Worm (Caenorhabditis elegans) whole organism, L3 larva: ENCODE results near the gene K06A9.1.

ENCODE experiments used
- R02D3.7 ChIP-seq: fragments of 150-350 bp; optimal IDR thresholded peaks from 2 replicates; lab custom pipeline; 2014; ENCODE audit warnings: missing biosample characterization, missing genetic modification characterization
- ZK546.5 ChIP-seq: sonication (generic microtip); optimal IDR thresholded peaks from 2 replicates; lab custom pipeline; 2017; ENCODE audit warnings: missing biosample characterization, missing genetic modification characterization
- aly-2 ChIP-seq: fragments of 150-350 bp; optimal IDR thresholded peaks from 2 replicates; lab custom pipeline; 2014; ENCODE audit warnings: missing biosample characterization, missing genetic modification characterization
- ama-1 ChIP-seq: fragments of 150-350 bp; optimal IDR thresholded peaks from 2 replicates; lab custom pipeline; 2018
- ceh-16 ChIP-seq: sonication (generic microtip); optimal IDR thresholded peaks from 2 replicates; lab custom pipeline; 2017; ENCODE audit warnings: missing biosample characterization, missing genetic modification characterization
- ceh-28 ChIP-seq: fragments of 150-350 bp; optimal IDR thresholded peaks from 2 replicates; lab custom pipeline; 2014; ENCODE audit warnings: missing biosample characterization, missing genetic modification reagents, missing genetic modification characterization
- ceh-82 ChIP-seq: fragments of 150-350 bp; optimal IDR thresholded peaks from 2 replicates; lab custom pipeline; 2014; ENCODE audit warnings: missing biosample characterization, missing genetic modification characterization
- ceh-9 ChIP-seq: sonication (generic microtip); optimal IDR thresholded peaks from 2 replicates; lab custom pipeline; 2018; ENCODE audit warnings: missing biosample characterization, missing genetic modification characterization
- daf-12 ChIP-seq: fragments of 150-350 bp; optimal IDR thresholded peaks from 2 replicates; lab custom pipeline; 2014; ENCODE audit warnings: missing biosample characterization, missing genetic modification reagents, missing genetic modification characterization
- egl-27 ChIP-seq: sonication (generic microtip); optimal IDR thresholded peaks from 4 replicates; lab custom pipeline; 2017; ENCODE audit warnings: missing biosample characterization, missing genetic modification reagents, missing genetic modification characterization
- egl-5 ChIP-seq: fragments of 150-350 bp; optimal IDR thresholded peaks from 2 replicates; lab custom pipeline; 2017; ENCODE audit warnings: missing biosample characterization, missing genetic modification reagents, missing genetic modification characterization, inconsistent platforms
- elt-1 ChIP-seq: fragments of 150-350 bp; optimal IDR thresholded peaks from 2 replicates; lab custom pipeline; 2014; ENCODE audit warnings: missing biosample characterization, missing genetic modification characterization
- elt-2 ChIP-seq: sonication (generic microtip); optimal IDR thresholded peaks from 2 replicates; lab custom pipeline; 2016; ENCODE audit warnings: missing genetic modification reagents, mild to moderate bottlenecking, missing genetic modification characterization, missing compliant biosample characterization
- elt-3 ChIP-seq, 3 experiments: fragments of 150-350 bp in 1 of 3; sonication (generic microtip) in 2 of 3; optimal IDR thresholded peaks; 2 replicates in 2 of 3; 4 replicates in 1 of 3; lab custom pipeline; 2014 to 2017; ENCODE audit warnings: missing biosample characterization in 3 of 3, missing genetic modification characterization in 3 of 3
- eor-1 ChIP-seq, 2 experiments: fragments of 150-350 bp; optimal IDR thresholded peaks; 2 replicates each; lab custom pipeline; 2014 to 2018; ENCODE audit warnings: missing biosample characterization in 2 of 2, missing genetic modification characterization in 2 of 2
- fkh-10 ChIP-seq: sonication (generic microtip); optimal IDR thresholded peaks from 2 replicates; lab custom pipeline; 2017; ENCODE audit warnings: missing biosample characterization, missing genetic modification reagents, missing genetic modification characterization
- fkh-2 ChIP-seq: fragments of 150-350 bp; optimal IDR thresholded peaks from 2 replicates; lab custom pipeline; 2014; ENCODE audit warnings: missing biosample characterization, missing genetic modification reagents, missing genetic modification characterization
- fos-1 ChIP-seq: fragments of 150-350 bp; optimal IDR thresholded peaks from 2 replicates; lab custom pipeline; 2014; ENCODE audit warnings: missing biosample characterization, missing genetic modification characterization
- hmg-11 ChIP-seq: sonication (generic microtip); optimal IDR thresholded peaks from 2 replicates; lab custom pipeline; 2016; ENCODE audit warnings: missing genetic modification characterization, missing compliant biosample characterization
- jun-1 ChIP-seq: fragments of 150-350 bp; optimal IDR thresholded peaks from 2 replicates; lab custom pipeline; 2014; ENCODE audit warnings: missing biosample characterization, missing genetic modification reagents, missing genetic modification characterization
- lin-15B ChIP-seq: fragments of 150-350 bp; optimal IDR thresholded peaks from 2 replicates; lab custom pipeline; 2014; ENCODE audit warnings: missing biosample characterization, missing genetic modification characterization
- lin-39 ChIP-seq: fragments of 150-350 bp; optimal IDR thresholded peaks from 2 replicates; lab custom pipeline; 2018; ENCODE audit warnings: missing biosample characterization, missing genetic modification reagents, missing genetic modification characterization
- lsy-12 ChIP-seq: sonication (generic microtip); optimal IDR thresholded peaks from 2 replicates; lab custom pipeline; 2016; ENCODE audit warnings: mild to moderate bottlenecking, missing genetic modification characterization, missing compliant biosample characterization
- mdl-1 ChIP-seq: fragments of 150-350 bp; optimal IDR thresholded peaks from 2 replicates; lab custom pipeline; 2014; ENCODE audit warnings: missing biosample characterization, missing genetic modification characterization
- mml-1 ChIP-seq: fragments of 150-350 bp; sonication (generic microtip); optimal IDR thresholded peaks from 3 replicates; lab custom pipeline; 2014; ENCODE audit warnings: missing biosample characterization, missing genetic modification characterization
- nfya-1 ChIP-seq: sonication (generic microtip); optimal IDR thresholded peaks from 2 replicates; lab custom pipeline; 2017; ENCODE audit warnings: missing genetic modification characterization, mild to moderate bottlenecking, missing compliant biosample characterization, antibody characterized with exemption, moderate library complexity; ENCODE audit not compliant: insufficient read depth
- nhr-11 ChIP-seq: fragments of 150-350 bp; optimal IDR thresholded peaks from 2 replicates; lab custom pipeline; 2014; ENCODE audit warnings: missing biosample characterization, missing genetic modification characterization
- nhr-12 ChIP-seq: fragments of 150-350 bp; optimal IDR thresholded peaks from 2 replicates; lab custom pipeline; 2014; ENCODE audit warnings: missing biosample characterization, missing genetic modification characterization
- nhr-23 ChIP-seq: fragments of 150-350 bp; optimal IDR thresholded peaks from 2 replicates; lab custom pipeline; 2014; ENCODE audit warnings: missing biosample characterization, missing genetic modification reagents, missing genetic modification characterization
- nhr-237 ChIP-seq: fragments of 150-350 bp; optimal IDR thresholded peaks from 2 replicates; lab custom pipeline; 2014; ENCODE audit warnings: missing biosample characterization, missing genetic modification characterization
- nhr-25 ChIP-seq: sonication (generic microtip); optimal IDR thresholded peaks from 2 replicates; lab custom pipeline; 2017; ENCODE audit warnings: missing biosample characterization, missing genetic modification characterization
- nhr-28 ChIP-seq: fragments of 150-350 bp; optimal IDR thresholded peaks from 2 replicates; lab custom pipeline; 2014; ENCODE audit warnings: missing biosample characterization, missing genetic modification characterization
- nhr-43 ChIP-seq: sonication (generic microtip); optimal IDR thresholded peaks from 2 replicates; lab custom pipeline; 2016; ENCODE audit warnings: mild to moderate bottlenecking, missing genetic modification characterization, missing compliant biosample characterization; ENCODE audit not compliant: poor library complexity, severe bottlenecking
- nhr-76 ChIP-seq: fragments of 150-350 bp; sonication (generic microtip); optimal IDR thresholded peaks from 5 replicates; lab custom pipeline; 2014; ENCODE audit warnings: missing biosample characterization, missing genetic modification characterization
- nhr-77 ChIP-seq: fragments of 150-350 bp; optimal IDR thresholded peaks from 2 replicates; lab custom pipeline; 2014; ENCODE audit warnings: missing biosample characterization, missing genetic modification characterization
- pha-4 ChIP-seq: fragments of 150-350 bp; optimal IDR thresholded peaks from 2 replicates; lab custom pipeline; 2014; ENCODE audit warnings: missing biosample characterization, missing genetic modification reagents, missing genetic modification characterization
- pqm-1 ChIP-seq: fragments of 150-350 bp; optimal IDR thresholded peaks from 2 replicates; lab custom pipeline; 2017; ENCODE audit warnings: missing biosample characterization, missing genetic modification characterization, inconsistent platforms
- sea-2 ChIP-seq: fragments of 150-350 bp; sonication (generic microtip); optimal IDR thresholded peaks from 4 replicates; lab custom pipeline; 2014; ENCODE audit warnings: missing biosample characterization, missing genetic modification reagents, missing genetic modification characterization
- skn-1 ChIP-seq: fragments of 150-350 bp; optimal IDR thresholded peaks from 2 replicates; lab custom pipeline; 2014; ENCODE audit warnings: missing biosample characterization, missing genetic modification characterization
- snpc-4 ChIP-seq: fragments of 150-350 bp; optimal IDR thresholded peaks from 2 replicates; lab custom pipeline; 2014; ENCODE audit warnings: missing biosample characterization, missing genetic modification characterization
- tbx-2 ChIP-seq: sonication (generic microtip); optimal IDR thresholded peaks from 2 replicates; lab custom pipeline; 2016; ENCODE audit warnings: mild to moderate bottlenecking, missing genetic modification characterization, missing compliant biosample characterization
- unc-39 ChIP-seq: sonication (generic microtip); optimal IDR thresholded peaks from 4 replicates; lab custom pipeline; 2017; ENCODE audit warnings: missing biosample characterization, missing genetic modification characterization
- unc-62 ChIP-seq: fragments of 150-350 bp; sonication (generic microtip); optimal IDR thresholded peaks from 4 replicates; lab custom pipeline; 2014; ENCODE audit warnings: missing biosample characterization, missing genetic modification reagents, missing genetic modification characterization
- zag-1 ChIP-seq: fragments of 150-350 bp; optimal IDR thresholded peaks from 2 replicates; lab custom pipeline; 2014; ENCODE audit warnings: missing biosample characterization, missing genetic modification characterization
- ztf-11 ChIP-seq: fragments of 150-350 bp; optimal IDR thresholded peaks from 2 replicates; lab custom pipeline; 2014; ENCODE audit warnings: missing biosample characterization, missing genetic modification characterization
- ztf-4 ChIP-seq: fragments of 150-350 bp; optimal IDR thresholded peaks from 2 replicates; lab custom pipeline; 2014; ENCODE audit warnings: missing biosample characterization, missing genetic modification characterization

K06A9.1 gene

DNA sequence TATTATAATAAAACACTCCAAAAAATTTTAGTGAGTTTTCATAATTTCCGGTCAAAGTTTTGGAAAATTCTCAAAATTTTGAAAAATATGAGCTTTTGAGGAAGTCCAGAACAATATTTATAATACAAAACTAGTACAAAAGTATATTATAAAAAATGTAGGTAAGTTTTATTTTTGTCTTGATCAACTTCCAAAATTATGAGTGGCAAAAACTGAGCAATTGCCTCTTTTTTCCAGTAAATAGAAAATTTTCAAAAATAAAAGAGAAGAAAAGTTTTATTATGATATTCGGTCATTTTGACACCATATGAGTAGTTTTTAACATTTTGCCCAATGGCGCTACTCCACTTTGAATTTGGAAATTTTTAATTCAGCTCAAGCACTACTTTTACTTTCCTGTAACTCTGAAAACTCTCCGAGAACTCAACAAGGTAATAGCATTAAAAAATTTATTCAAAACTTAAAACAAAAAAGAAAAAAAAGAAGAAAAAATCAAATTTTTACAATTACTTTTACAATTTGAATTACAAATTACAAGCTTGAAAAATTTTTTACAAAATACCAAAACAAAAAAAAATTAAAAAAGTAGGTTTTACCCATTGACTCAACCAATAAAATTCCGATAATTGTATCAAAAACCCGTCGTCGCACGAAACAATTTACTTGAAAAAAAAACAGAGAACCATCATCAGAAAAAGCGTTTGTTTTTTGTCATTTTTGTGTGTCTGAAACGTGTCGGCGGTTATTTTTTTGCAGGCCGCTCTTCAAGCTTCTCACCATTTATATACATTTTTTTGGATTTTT, 43.4 kb upstream of the K06A9.1 start:
- TF ChIP-seq jun-1 (tag; lab: Kevin White, UChicago): peak; percentile 79
- TF ChIP-seq egl-5 (tag; lab: Kevin White, UChicago): no peak
- TF ChIP-seq nhr-11 (tag; lab: Kevin White, UChicago): no peak
- peak; percentile 5 for TF ChIP-seq nhr-43 (tag; lab: Kevin White, UChicago)
- peak; percentile 53 for TF ChIP-seq pqm-1 (tag; lab: Kevin White, UChicago)
- peak; percentile 39 for TF ChIP-seq ama-1
- no peak for TF ChIP-seq unc-39 (tag; lab: Kevin White, UChicago)
- peak; percentile 92 for TF ChIP-seq pha-4 (tag; lab: Kevin White, UChicago)
- TF ChIP-seq ceh-9 (tag; lab: Kevin White, UChicago): no peak
- no peak for TF ChIP-seq nhr-28
- TF ChIP-seq fkh-2 (tag; lab: Kevin White, UChicago): no peak
- TF ChIP-seq ztf-4 (tag; lab: Kevin White, UChicago): peak; percentile 89
- TF ChIP-seq elt-3 (tag; optimal IDR thresholded peaks at IDR 0.05; lab: Kevin White, UChicago): no peak
- no peak for TF ChIP-seq nhr-76 (tag; lab: Kevin White, UChicago)
- TF ChIP-seq ztf-11 (tag; lab: Kevin White, UChicago): no peak
- no peak for TF ChIP-seq zag-1 (tag; lab: Kevin White, UChicago)
- no peak for TF ChIP-seq mml-1 (tag; lab: Kevin White, UChicago)
- TF ChIP-seq R02D3.7 (tag; lab: Kevin White, UChicago): no peak
- no peak for TF ChIP-seq elt-1 (tag; lab: Kevin White, UChicago)
- TF ChIP-seq lsy-12 (tag; lab: Kevin White, UChicago): peak; percentile 66
- TF ChIP-seq sea-2 (GFP tag; lab: Kevin White, UChicago): no peak
- TF ChIP-seq nhr-23 (tag; lab: Kevin White, UChicago): peak; percentile 11
- peak; percentile 28 for TF ChIP-seq ceh-28 (tag; lab: Kevin White, UChicago)
- TF ChIP-seq eor-1 (tag; optimal IDR thresholded peaks at IDR 0.05; lab: Kevin White, UChicago): no peak
- TF ChIP-seq nhr-25: no peak

- TF ChIP-seq nhr-237 (tag; lab: Kevin White, UChicago): no peak
- peak; percentile 60 for TF ChIP-seq lsy-12 (tag; lab: Kevin White, UChicago)
- peak; percentile 100 for TF ChIP-seq pha-4 (tag; lab: Kevin White, UChicago)
- no peak for TF ChIP-seq ceh-16 (tag; lab: Kevin White, UChicago)
- no peak for TF ChIP-seq mml-1 (tag; lab: Kevin White, UChicago)
- peak; percentile 21 for TF ChIP-seq lin-39 (tag; lab: Kevin White, UChicago)
- peak; percentile 27 for TF ChIP-seq lin-15B (tag; lab: Kevin White, UChicago)
- TF ChIP-seq nhr-23 (tag; lab: Kevin White, UChicago): peak; percentile 77
- peak; percentile 66 for TF ChIP-seq ceh-28 (tag; lab: Kevin White, UChicago)
- no peak for TF ChIP-seq ztf-11 (tag; lab: Kevin White, UChicago)
- peak; percentile 94 for TF ChIP-seq jun-1 (tag; lab: Kevin White, UChicago)
- TF ChIP-seq tbx-2 (tag; lab: Kevin White, UChicago): peak; percentile 31
- no peak for TF ChIP-seq aly-2
- peak; percentile 26 for TF ChIP-seq R02D3.7 (tag; lab: Kevin White, UChicago)
- no peak for TF ChIP-seq sea-2 (GFP tag; lab: Kevin White, UChicago)
- TF ChIP-seq ZK546.5 (tag; lab: Kevin White, UChicago): no peak
- TF ChIP-seq egl-5 (tag; lab: Kevin White, UChicago): peak; percentile 40
- peak; percentile 87 for TF ChIP-seq nhr-11 (tag; lab: Kevin White, UChicago)
- peak; percentile 49 for TF ChIP-seq nfya-1 (tag; lab: Kevin White, UChicago)
- TF ChIP-seq nhr-25: peak; percentile 83
- TF ChIP-seq unc-62 (GFP tag; lab: Kevin White, UChicago): no peak
- TF ChIP-seq zag-1 (tag; lab: Kevin White, UChicago): no peak
- no peak for TF ChIP-seq hmg-11
- no peak for TF ChIP-seq elt-3 (tag; optimal IDR thresholded peaks at IDR 0.05; lab: Kevin White, UChicago)
- TF ChIP-seq fos-1: no peak
- peak; percentile 100 for TF ChIP-seq ama-1
- no peak for TF ChIP-seq nhr-77
- TF ChIP-seq pqm-1 (tag; lab: Kevin White, UChicago): peak; percentile 95
- TF ChIP-seq ceh-82 (tag; lab: Kevin White, UChicago): no peak
- no peak for TF ChIP-seq ztf-4 (tag; lab: Kevin White, UChicago)
- peak; percentile 9 for TF ChIP-seq mdl-1 (tag; lab: Kevin White, UChicago)
- TF ChIP-seq unc-39 (tag; lab: Kevin White, UChicago): no peak
- TF ChIP-seq nhr-28: no peak
- no peak for TF ChIP-seq ceh-9 (tag; lab: Kevin White, UChicago)
- TF ChIP-seq nhr-76 (tag; lab: Kevin White, UChicago): no peak
- no peak for TF ChIP-seq daf-12 (tag; lab: Kevin White, UChicago)
- no peak for TF ChIP-seq fkh-10 (GFP tag; lab: Kevin White, UChicago)
- no peak for TF ChIP-seq egl-27 (tag; lab: Kevin White, UChicago)
- no peak for TF ChIP-seq fkh-2 (tag; lab: Kevin White, UChicago)
- no peak for TF ChIP-seq snpc-4 (tag; lab: Kevin White, UChicago)
- TF ChIP-seq nhr-12: no peak
- peak; percentile 93 for TF ChIP-seq elt-2 (tag; lab: Kevin White, UChicago)
- peak; percentile 20 for TF ChIP-seq skn-1 (tag; lab: Kevin White, UChicago)
- TF ChIP-seq nhr-43 (tag; lab: Kevin White, UChicago): peak; percentile 83
These were observed 42.7 kb upstream of the K06A9.1 start for ce11 chrX:1504529-1505080.
